Worm (Caenorhabditis elegans): Measurements from ENCODE around the gene K03B8.4.

The K03B8.4 gene

DNA sequence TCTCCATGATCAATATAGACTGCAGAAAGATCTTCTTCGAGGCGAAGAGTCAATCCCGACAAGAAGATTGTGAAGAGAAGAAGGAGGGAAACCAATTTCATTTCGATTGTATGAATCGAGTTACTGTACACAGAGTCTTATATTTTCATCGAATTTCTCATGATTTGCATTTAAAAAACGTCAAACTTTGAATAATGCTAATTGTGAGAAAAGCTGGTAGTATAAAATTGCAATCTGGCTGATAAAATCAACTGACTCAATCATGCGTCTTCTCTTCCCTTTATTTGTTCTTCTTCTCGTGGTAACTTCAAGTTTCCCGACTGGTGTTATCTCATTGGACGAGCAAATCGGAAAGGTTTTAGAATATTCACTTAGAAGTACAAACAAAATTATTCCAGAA lies 4.5 kb downstream of the K03B8.4 start, which contains the start of the genes K03B8.11 and K03B8.14:
Gene K03B8.11 (minus strand): TSS at position 101 of the 400 bp plus-strand sequence.
Gene K03B8.14 (plus strand): TSS at position 110 of the 400 bp plus-strand sequence.
- TF ChIP-seq nhr-77 (tag; optimal IDR thresholded peaks at IDR 0.05) (no peak), egl-27 (tag; optimal IDR thresholded peaks at IDR 0.05) (no peak), pha-4 (GFP tag; IDR thresholded peaks at IDR 0.05) (no peak), pha-4 (tag; optimal IDR thresholded peaks at IDR 0.05) (no peak), aha-1 (tag) (peak; percentile 31)

DNA sequence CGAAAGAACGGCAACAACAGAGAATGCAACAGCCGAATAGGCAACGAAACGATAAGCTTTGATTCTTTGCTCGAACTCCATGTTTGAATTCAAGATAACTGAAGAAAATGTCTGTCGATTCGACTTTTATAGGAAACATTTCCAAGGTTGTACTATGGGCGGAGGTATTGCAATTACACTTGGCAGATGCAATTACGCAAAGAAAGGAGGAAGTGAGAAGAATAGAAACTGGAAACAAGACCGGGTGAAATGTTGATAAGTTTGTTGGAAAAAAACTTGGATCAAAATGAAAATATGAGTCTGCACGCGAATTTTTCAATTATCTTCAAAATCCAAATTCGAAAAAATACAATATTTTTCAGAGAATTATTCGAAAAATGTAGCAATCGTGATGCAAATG lies 5.1 kb downstream of the K03B8.4 start, which contains the start of gene col-155:
Gene col-155 (minus strand): TSS at position 101 of the 400 bp plus-strand sequence.
- TF ChIP-seq dpl-1 (GFP tag; optimal IDR thresholded peaks at IDR 0.05) (no peak), fos-1 (tag; optimal IDR thresholded peaks at IDR 0.05) (no peak), aly-2 (tag; optimal IDR thresholded peaks at IDR 0.05) (no peak), lin-39 (tag; optimal IDR thresholded peaks at IDR 0.05) (no peak), ceh-44 (GFP tag; IDR thresholded peaks at IDR 0.05) (no peak), lin-29 (GFP tag; IDR thresholded peaks at IDR 0.05) (no peak), saeg-2 (GFP tag; IDR thresholded peaks at IDR 0.05) (no peak), ceh-82 (tag; optimal IDR thresholded peaks at IDR 0.05) (no peak), lim-7 (GFP tag; IDR thresholded peaks at IDR 0.05) (no peak), lin-13 (GFP tag; optimal IDR thresholded peaks at IDR 0.05) (no peak)

DNA sequence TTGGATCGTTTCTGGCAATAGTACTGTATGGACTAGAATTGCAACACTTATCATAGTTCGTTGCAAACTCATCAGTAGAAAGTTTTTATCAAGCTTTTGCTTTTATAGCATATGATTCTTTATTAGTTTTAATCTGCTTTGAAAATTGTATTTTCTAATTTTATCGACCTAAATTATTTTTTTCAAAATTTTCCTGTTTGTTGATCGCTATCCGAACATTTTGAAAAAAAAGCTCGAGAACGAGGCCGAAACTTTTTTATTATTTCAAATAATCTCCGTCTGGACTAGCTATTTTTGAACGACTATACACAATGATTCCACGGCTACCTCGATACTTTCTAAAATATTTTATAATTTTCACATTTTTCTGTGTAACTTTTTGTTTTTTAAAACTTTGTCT lies 8.5 kb downstream of the K03B8.4 start, which contains the start of gene F55C10.4:
Gene F55C10.4 (plus strand): TSS at position 301 of the 400 bp plus-strand sequence.
- TF ChIP-seq tra-1 (GFP tag; IDR thresholded peaks at IDR 0.05) = no peak
- no peak for TF ChIP-seq nhr-42 (GFP tag; IDR thresholded peaks at IDR 0.05)
- TF ChIP-seq ceh-62 (tag; optimal IDR thresholded peaks at IDR 0.05) = no peak
- TF ChIP-seq mxl-3 (GFP tag; optimal IDR thresholded peaks at IDR 0.05) = no peak
- no peak for TF ChIP-seq hmg-1.1 (GFP tag; IDR thresholded peaks at IDR 0.05)
- TF ChIP-seq lsy-2 (tag; optimal IDR thresholded peaks at IDR 0.05) = no peak
- no peak for TF ChIP-seq D1046.2 (GFP tag; IDR thresholded peaks at IDR 0.05)
- no peak for TF ChIP-seq Y5F2A.4 (GFP tag; optimal IDR thresholded peaks at IDR 0.05)
- no peak for TF ChIP-seq madf-9 (GFP tag; conservative IDR thresholded peaks at IDR 0.05)
- TF ChIP-seq nhr-102 (tag; optimal IDR thresholded peaks at IDR 0.05) = no peak
- TF ChIP-seq daf-16 (GFP tag; optimal IDR thresholded peaks at IDR 0.05) = no peak
- TF ChIP-seq daf-16 (tag; optimal IDR thresholded peaks at IDR 0.05) = no peak
- no peak for TF ChIP-seq ceh-82 (tag; optimal IDR thresholded peaks at IDR 0.05)
- no peak for TF ChIP-seq nhr-6 (tag; optimal IDR thresholded peaks at IDR 0.05)
- TF ChIP-seq zip-2 (tag; optimal IDR thresholded peaks at IDR 0.05) = no peak
- TF ChIP-seq nhr-11 (tag; optimal IDR thresholded peaks at IDR 0.05) = no peak
- TF ChIP-seq fkh-10 (GFP tag; optimal IDR thresholded peaks at IDR 0.05) = no peak
- no peak for TF ChIP-seq nhr-111 (GFP tag; optimal IDR thresholded peaks at IDR 0.05)
- TF ChIP-seq spr-1 (tag; optimal IDR thresholded peaks at IDR 0.05) = no peak
- TF ChIP-seq dpl-1 (GFP tag; optimal IDR thresholded peaks at IDR 0.05) = no peak

DNA sequence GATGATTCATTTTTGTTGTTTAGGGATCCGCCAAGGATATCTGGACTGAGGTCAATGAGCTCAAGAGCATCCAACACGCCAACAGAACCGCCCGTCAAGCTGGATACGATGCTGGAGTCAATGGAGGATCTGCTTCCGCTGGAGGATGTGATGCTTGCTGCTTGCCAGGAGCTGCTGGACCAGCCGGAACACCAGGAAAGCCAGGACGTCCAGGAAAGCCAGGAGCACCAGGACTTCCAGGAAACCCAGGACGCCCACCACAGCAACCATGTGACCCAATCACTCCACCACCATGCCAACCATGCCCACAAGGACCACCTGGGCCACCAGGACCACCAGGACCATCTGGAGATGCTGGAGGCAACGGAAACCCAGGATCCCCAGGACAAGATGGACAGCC lies 9.3 kb downstream of the K03B8.4 start:
- TF ChIP-seq set-16 (GFP tag; IDR thresholded peaks at IDR 0.05) = peak; percentile 79

DNA sequence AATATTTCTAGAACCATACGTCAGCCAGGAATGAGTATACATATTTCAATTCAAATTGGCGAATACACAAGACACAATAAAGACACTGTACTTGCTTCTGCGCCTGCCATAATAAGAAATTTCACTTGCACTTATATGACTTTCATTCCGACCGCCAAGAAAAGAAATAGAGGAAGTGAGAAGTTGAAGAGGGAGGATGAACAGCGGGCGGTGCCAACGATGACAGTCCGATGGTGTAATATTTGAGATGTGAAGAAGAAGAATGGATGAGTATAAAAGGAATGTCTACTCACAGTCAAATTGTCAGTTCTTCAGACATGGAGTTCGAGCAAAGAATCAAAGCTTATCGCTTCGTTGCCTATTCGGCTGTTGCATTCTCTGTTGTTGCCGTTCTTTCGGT lies 9.9 kb downstream of the K03B8.4 start, which contains the start of gene col-154:
Gene col-154 (plus strand): TSS at position 301 of the 400 bp plus-strand sequence.
- no peak for TF ChIP-seq nhr-77 (tag; optimal IDR thresholded peaks at IDR 0.05)
- TF ChIP-seq nhr-111 (GFP tag; optimal IDR thresholded peaks at IDR 0.05) = no peak
- TF ChIP-seq nhr-48 (tag; optimal IDR thresholded peaks at IDR 0.05) = no peak
- no peak for TF ChIP-seq ces-1 (GFP tag; optimal IDR thresholded peaks at IDR 0.05)
- TF ChIP-seq tag-97 (GFP tag; IDR thresholded peaks at IDR 0.05) = no peak
- no peak for TF ChIP-seq sdz-12 (GFP tag; optimal IDR thresholded peaks at IDR 0.05)
- no peak for TF ChIP-seq T20F7.1 (GFP tag; optimal IDR thresholded peaks at IDR 0.05)
- TF ChIP-seq aha-1 (tag) = no peak
- TF ChIP-seq nhr-25 (tag; optimal IDR thresholded peaks at IDR 0.05; ENCODE audit: borderline replicate concordance, insufficient read depth) = no peak
- TF ChIP-seq mdt-29 (GFP tag; IDR thresholded peaks at IDR 0.05) = no peak
- TF ChIP-seq zag-1 (tag; optimal IDR thresholded peaks at IDR 0.05) = no peak
- TF ChIP-seq F10B5.3 (tag; optimal IDR thresholded peaks at IDR 0.05) = no peak
- TF ChIP-seq spr-3 (GFP tag; optimal IDR thresholded peaks at IDR 0.05) = no peak
- no peak for TF ChIP-seq fkh-10 (GFP tag; optimal IDR thresholded peaks at IDR 0.05)
- TF ChIP-seq dmd-9 (GFP tag; IDR thresholded peaks at IDR 0.05) = no peak
- no peak for TF ChIP-seq D1046.2 (GFP tag; IDR thresholded peaks at IDR 0.05)
